Worm (Caenorhabditis elegans) whole organism, young adult: Measurements from ENCODE around the gene aexr-3.

Experiments
- Y53F4B.3 ChIP-seq: fragments of 200-800 bp; sonication (Bioruptor generic); IDR thresholded peaks from 2 replicates; pipeline ENCODE4 v1.3.6; 2022; ENCODE audit warnings: missing genetic modification reagents, missing genetic modification characterization, missing compliant biosample characterization
- ama-1 ChIP-seq, 3 experiments: fragments of 150-350 bp in 1 of 3; sonication (generic microtip) in 2 of 3; optimal IDR thresholded peaks; 2 replicates each; lab custom pipeline; 2014 to 2018; ENCODE audit warnings: missing biosample characterization in 2 of 3, missing genetic modification characterization in 2 of 3, missing genetic modification reagents in 2 of 3
- aptf-2 ChIP-seq: fragments of 200-800 bp; sonication (Bioruptor generic); conservative IDR thresholded peaks from 2 replicates; pipeline ENCODE4 v1.3.6; 2022; ENCODE audit warnings: missing genetic modification reagents, missing genetic modification characterization, missing compliant biosample characterization
- aptf-3 ChIP-seq: fragments of 200-800 bp; sonication (Bioruptor generic); IDR thresholded peaks from 2 replicates; pipeline ENCODE4 v1.3.6; 2022; ENCODE audit warnings: missing genetic modification characterization, missing compliant biosample characterization
- nfya-1 ChIP-seq: sonication (generic microtip); optimal IDR thresholded peaks from 2 replicates; lab custom pipeline; 2017; ENCODE audit warnings: antibody characterized with exemption, missing compliant biosample characterization, missing genetic modification characterization, borderline replicate concordance; ENCODE audit not compliant: insufficient read depth
- nhr-179 ChIP-seq: sonication (generic microtip); optimal IDR thresholded peaks from 2 replicates; lab custom pipeline; 2016; ENCODE audit warnings: mild to moderate bottlenecking, missing genetic modification characterization, missing compliant biosample characterization
- ztf-3 ChIP-seq: fragments of 200-800 bp; sonication (Bioruptor generic); optimal IDR thresholded peaks from 2 replicates; lab custom pipeline; 2018; ENCODE audit warnings: mild to moderate bottlenecking, missing genetic modification characterization, missing compliant biosample characterization

DNA sequence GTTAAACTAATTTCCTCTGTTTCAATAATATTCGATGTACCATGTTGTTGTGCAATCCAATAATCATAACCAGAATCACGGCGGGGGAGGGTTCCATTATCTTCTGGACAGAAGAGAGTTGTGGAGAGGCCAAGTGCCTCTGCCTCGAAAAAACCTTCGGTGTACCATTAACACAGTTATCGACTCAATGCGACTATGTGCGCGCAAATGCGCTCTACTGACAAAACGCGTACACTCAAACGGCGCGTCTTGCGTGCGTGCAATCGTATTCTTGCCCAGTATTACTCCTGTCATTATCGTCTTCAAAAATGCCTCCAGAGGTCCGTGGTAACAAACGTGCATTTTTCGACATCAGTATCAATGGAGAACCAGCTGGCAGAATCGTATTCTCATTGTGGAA is 49.9 kb downstream of the aexr-3 start, which contains the start of gene cyn-8:
- no peak for TF ChIP-seq nfya-1
- TF ChIP-seq Y53F4B.3 (GFP tag; lab: Robert Waterston, UW): no peak
- TF ChIP-seq ama-1 (optimal IDR thresholded peaks at IDR 0.05; lab: Kevin White, UChicago): no peak
- TF ChIP-seq ama-1 (GFP tag; optimal IDR thresholded peaks at IDR 0.05; lab: Kevin White, UChicago): no peak
- no peak for TF ChIP-seq aptf-2 (GFP tag; lab: Robert Waterston, UW)
- no peak for TF ChIP-seq ztf-3 (GFP tag; lab: Kevin White, UChicago)
- TF ChIP-seq aptf-3 (GFP tag; lab: Robert Waterston, UW): no peak
- no peak for TF ChIP-seq nhr-179 (tag; lab: Kevin White, UChicago)
